Worm (Caenorhabditis elegans) whole organism, L4/young adult: ENCODE measurements around the gene arrd-6.

Experiments
- W03F9.2 ChIP-seq: fragments of 150-350 bp; optimal IDR thresholded peaks from 2 replicates; lab custom pipeline; 2014; ENCODE audit warnings: missing biosample characterization, missing genetic modification characterization
- dao-5 ChIP-seq: sonication (generic microtip); optimal IDR thresholded peaks from 2 replicates; lab custom pipeline; 2016; ENCODE audit warnings: missing genotype, missing genetic modification characterization, moderate library complexity, missing compliant biosample characterization
- him-1 ChIP-seq: sonication (generic microtip); optimal IDR thresholded peaks from 2 replicates; lab custom pipeline; 2016; ENCODE audit warnings: missing genotype, missing genetic modification reagents, missing genetic modification characterization, missing compliant biosample characterization

ce11 chrII:11134828-11135227 lies 7.7 kb upstream of the arrd-6 start, which contains the start of gene F40F8.5:
- TF ChIP-seq W03F9.2 (tag; lab: Kevin White, UChicago) (no peak), him-1 (tag; lab: Kevin White, UChicago) (no peak), dao-5 (tag; lab: Kevin White, UChicago) (no peak)
